Worm (Caenorhabditis elegans) whole organism, mixed stage, embryonic: ENCODE results near the gene xrn-1.

ENCODE experiments used
- M03D4.4 ChIP-seq: sonication (generic microtip); optimal IDR thresholded peaks from 2 replicates; lab custom pipeline; 2017; ENCODE audit warnings: mild to moderate bottlenecking, missing genetic modification characterization, missing compliant biosample characterization
- bed-3 ChIP-seq: fragments of 200-800 bp; sonication (Bioruptor generic); optimal IDR thresholded peaks from 3 replicates; lab custom pipeline; 2018; ENCODE audit warnings: mild to moderate bottlenecking, missing genetic modification characterization, moderate library complexity, missing compliant biosample characterization
- blmp-1 ChIP-seq: fragments of 150-350 bp; optimal IDR thresholded peaks from 2 replicates; lab custom pipeline; 2014; ENCODE audit warnings: missing biosample characterization, missing genetic modification characterization
- ceh-39 ChIP-seq: fragments of 150-350 bp; optimal IDR thresholded peaks from 2 replicates; lab custom pipeline; 2014; ENCODE audit warnings: missing biosample characterization, missing genetic modification characterization
- ceh-43 ChIP-seq: fragments of 200-800 bp; sonication (Bioruptor generic); optimal IDR thresholded peaks from 2 replicates; lab custom pipeline; 2018; ENCODE audit warnings: mild to moderate bottlenecking, missing genetic modification characterization, moderate library complexity, missing compliant biosample characterization
- ceh-83 ChIP-seq: fragments of 200-800 bp; sonication (Bioruptor generic); optimal IDR thresholded peaks from 2 replicates; lab custom pipeline; 2018; ENCODE audit warnings: mild to moderate bottlenecking, missing genetic modification characterization, missing compliant biosample characterization
- ces-1 ChIP-seq: fragments of 150-350 bp; optimal IDR thresholded peaks from 2 replicates; lab custom pipeline; 2014; ENCODE audit warnings: missing biosample characterization, missing genetic modification reagents, missing genetic modification characterization
- cnd-1 ChIP-seq: fragments of 200-800 bp; sonication (Bioruptor generic); optimal IDR thresholded peaks from 2 replicates; lab custom pipeline; 2018; ENCODE audit warnings: mild to moderate bottlenecking, missing genetic modification characterization, missing compliant biosample characterization
- drap-1 ChIP-seq: fragments of 200-800 bp; sonication (Bioruptor generic); optimal IDR thresholded peaks from 3 replicates; lab custom pipeline; 2018; ENCODE audit warnings: mild to moderate bottlenecking, missing genetic modification characterization, missing compliant biosample characterization
- elt-1 ChIP-seq: sonication (generic microtip); optimal IDR thresholded peaks from 2 replicates; lab custom pipeline; 2017; ENCODE audit warnings: missing genetic modification characterization, mild to moderate bottlenecking, missing compliant biosample characterization, antibody characterized with exemption, moderate library complexity, borderline replicate concordance; ENCODE audit not compliant: insufficient read depth
- elt-3 ChIP-seq: fragments of 150-350 bp; optimal IDR thresholded peaks from 2 replicates; lab custom pipeline; 2014; ENCODE audit warnings: missing biosample characterization, missing genetic modification characterization
- flh-1 ChIP-seq: fragments of 200-800 bp; sonication (Bioruptor generic); optimal IDR thresholded peaks from 2 replicates; lab custom pipeline; 2018; ENCODE audit warnings: mild to moderate bottlenecking, missing genetic modification characterization, moderate library complexity, missing compliant biosample characterization
- ham-2 ChIP-seq: fragments of 200-800 bp; sonication (Bioruptor generic); optimal IDR thresholded peaks from 2 replicates; lab custom pipeline; 2018; ENCODE audit warnings: mild to moderate bottlenecking, missing genetic modification characterization, missing compliant biosample characterization
- hlh-1 ChIP-seq: fragments of 150-350 bp; optimal IDR thresholded peaks from 2 replicates; lab custom pipeline; 2014; ENCODE audit warnings: missing biosample characterization, missing genetic modification reagents, missing genetic modification characterization
- lin-13 ChIP-seq: fragments of 150-350 bp; optimal IDR thresholded peaks from 2 replicates; lab custom pipeline; 2014; ENCODE audit warnings: missing biosample characterization, missing genetic modification characterization
- lin-32 ChIP-seq: fragments of 200-800 bp; sonication (Bioruptor generic); optimal IDR thresholded peaks from 2 replicates; lab custom pipeline; 2018; ENCODE audit warnings: mild to moderate bottlenecking, missing genetic modification characterization, missing compliant biosample characterization
- lsy-2 ChIP-seq: fragments of 150-350 bp; optimal IDR thresholded peaks from 2 replicates; lab custom pipeline; 2014; ENCODE audit warnings: missing biosample characterization, missing genetic modification characterization
- mab-5 ChIP-seq: fragments of 150-350 bp; optimal IDR thresholded peaks from 2 replicates; lab custom pipeline; 2014; ENCODE audit warnings: missing biosample characterization, missing genetic modification characterization
- mep-1 ChIP-seq: fragments of 150-350 bp; optimal IDR thresholded peaks from 2 replicates; lab custom pipeline; 2017; ENCODE audit warnings: missing biosample characterization, missing genetic modification reagents, missing genetic modification characterization, inconsistent platforms
- mls-2 ChIP-seq: sonication (generic microtip); optimal IDR thresholded peaks from 2 replicates; lab custom pipeline; 2016; ENCODE audit warnings: mild to moderate bottlenecking, missing genetic modification characterization, moderate library complexity, missing compliant biosample characterization
- nhr-12 ChIP-seq: fragments of 150-350 bp; optimal IDR thresholded peaks from 2 replicates; lab custom pipeline; 2014; ENCODE audit warnings: missing biosample characterization, missing genetic modification characterization
- nhr-2 ChIP-seq: fragments of 150-350 bp; optimal IDR thresholded peaks from 2 replicates; lab custom pipeline; 2014; ENCODE audit warnings: missing biosample characterization, missing genetic modification characterization
- nhr-237 ChIP-seq: fragments of 150-350 bp; optimal IDR thresholded peaks from 2 replicates; lab custom pipeline; 2014; ENCODE audit warnings: missing biosample characterization, missing genetic modification characterization
- nhr-28 ChIP-seq: fragments of 150-350 bp; optimal IDR thresholded peaks from 2 replicates; lab custom pipeline; 2014; ENCODE audit warnings: missing biosample characterization, missing genetic modification characterization
- nhr-76 ChIP-seq: sonication (generic microtip); optimal IDR thresholded peaks from 2 replicates; lab custom pipeline; 2017; ENCODE audit warnings: missing biosample characterization, missing genetic modification characterization
- pha-4 ChIP-seq: fragments of 150-350 bp; optimal IDR thresholded peaks from 2 replicates; lab custom pipeline; 2018; ENCODE audit warnings: missing biosample characterization, missing genetic modification reagents, missing genetic modification characterization
- sem-2 ChIP-seq: fragments of 200-800 bp; sonication (Bioruptor generic); optimal IDR thresholded peaks from 2 replicates; lab custom pipeline; 2018; ENCODE audit warnings: mild to moderate bottlenecking, missing genetic modification characterization, missing compliant biosample characterization
- snpc-4 ChIP-seq: fragments of 150-350 bp; optimal IDR thresholded peaks from 2 replicates; lab custom pipeline; 2014; ENCODE audit warnings: missing biosample characterization, missing genetic modification characterization
- sptf-1 ChIP-seq: sonication (generic microtip); optimal IDR thresholded peaks from 2 replicates; lab custom pipeline; 2017; ENCODE audit warnings: mild to moderate bottlenecking, missing genetic modification characterization, moderate library complexity, missing compliant biosample characterization
- tbx-8 ChIP-seq: fragments of 200-800 bp; sonication (Bioruptor generic); optimal IDR thresholded peaks from 2 replicates; lab custom pipeline; 2018; ENCODE audit warnings: mild to moderate bottlenecking, missing genetic modification characterization, moderate library complexity, missing compliant biosample characterization
- unc-120 ChIP-seq: sonication (generic microtip); optimal IDR thresholded peaks from 2 replicates; lab custom pipeline; 2017; ENCODE audit warnings: missing genetic modification characterization, missing compliant biosample characterization; ENCODE audit not compliant: poor library complexity, severe bottlenecking
- unc-39 ChIP-seq: fragments of 150-350 bp; optimal IDR thresholded peaks from 2 replicates; lab custom pipeline; 2014; ENCODE audit warnings: missing biosample characterization, missing genetic modification characterization
- unc-62 ChIP-seq: fragments of 150-350 bp; optimal IDR thresholded peaks from 2 replicates; lab custom pipeline; 2014; ENCODE audit warnings: missing biosample characterization, missing genetic modification reagents, missing genetic modification characterization
- zip-8 ChIP-seq: fragments of 150-350 bp; optimal IDR thresholded peaks from 2 replicates; lab custom pipeline; 2014; ENCODE audit warnings: missing biosample characterization, missing genetic modification characterization
- ztf-11 ChIP-seq: fragments of 150-350 bp; optimal IDR thresholded peaks from 2 replicates; lab custom pipeline; 2014; ENCODE audit warnings: missing biosample characterization, missing genetic modification characterization

The xrn-1 gene

ce11 chrII:14055717-14056116 lies 13.0 kb upstream of the xrn-1 start:
- TF ChIP-seq mab-5 (tag; lab: Kevin White, UChicago), result no peak
- TF ChIP-seq mls-2 (tag; lab: Kevin White, UChicago), result no peak
- TF ChIP-seq sptf-1 (tag; lab: Kevin White, UChicago), result no peak
- TF ChIP-seq bed-3 (GFP tag; lab: Kevin White, UChicago), result no peak
- TF ChIP-seq cnd-1 (tag; lab: Kevin White, UChicago), result no peak
- no peak for TF ChIP-seq ceh-83
- TF ChIP-seq zip-8 (tag; lab: Kevin White, UChicago), result no peak
- TF ChIP-seq lin-32, result no peak
- no peak for TF ChIP-seq ces-1
- TF ChIP-seq nhr-76, result no peak
- TF ChIP-seq nhr-12 (tag; lab: Kevin White, UChicago), result no peak
- no peak for TF ChIP-seq unc-62 (GFP tag; lab: Kevin White, UChicago)
- TF ChIP-seq M03D4.4 (tag; lab: Kevin White, UChicago), result no peak
- no peak for TF ChIP-seq ztf-11 (tag; lab: Kevin White, UChicago)

ce11 chrII:14059767-14060166 lies 8.9 kb upstream of the xrn-1 start, which contains the start of gene rpb-11:
TSS of gene rpb-11 (plus strand) at chrII:14060085.
- TF ChIP-seq ceh-39 (tag; lab: Kevin White, UChicago) (peak; percentile 33), pha-4 (tag; lab: Kevin White, UChicago) (peak; percentile 87), cnd-1 (tag; lab: Kevin White, UChicago) (peak; percentile 45), ztf-11 (tag; lab: Kevin White, UChicago) (peak; percentile 22), bed-3 (GFP tag; lab: Kevin White, UChicago) (peak; percentile 37), lin-32 (peak; percentile 34), ceh-43 (GFP tag; lab: Kevin White, UChicago) (peak; percentile 66), mab-5 (tag; lab: Kevin White, UChicago) (no peak), ceh-83 (no peak), nhr-12 (tag; lab: Kevin White, UChicago) (no peak), sem-2 (no peak), tbx-8 (GFP tag; lab: Kevin White, UChicago) (no peak), lin-13 (tag; lab: Kevin White, UChicago) (peak; percentile 97), unc-120 (tag; lab: Kevin White, UChicago) (peak; percentile 45), unc-39 (tag; lab: Kevin White, UChicago) (no peak), elt-1 (tag; lab: Kevin White, UChicago) (peak; percentile 53), nhr-28 (tag; lab: Kevin White, UChicago) (no peak), nhr-76 (no peak), snpc-4 (no peak), nhr-2 (tag; lab: Kevin White, UChicago) (peak; percentile 19), sptf-1 (tag; lab: Kevin White, UChicago) (peak; percentile 80), unc-62 (GFP tag; lab: Kevin White, UChicago) (peak; percentile 7), elt-3 (no peak), zip-8 (tag; lab: Kevin White, UChicago) (no peak), M03D4.4 (tag; lab: Kevin White, UChicago) (peak; percentile 79), mls-2 (tag; lab: Kevin White, UChicago) (peak; percentile 78), lsy-2 (tag; lab: Kevin White, UChicago) (peak; percentile 83), hlh-1 (tag; lab: Kevin White, UChicago) (peak; percentile 42), mep-1 (tag; lab: Kevin White, UChicago) (peak; percentile 95), drap-1 (GFP tag; lab: Kevin White, UChicago) (peak; percentile 65), ham-2 (GFP tag; lab: Kevin White, UChicago) (no peak), flh-1 (GFP tag; lab: Kevin White, UChicago) (no peak), nhr-237 (peak; percentile 81), blmp-1 (tag; lab: Kevin White, UChicago) (no peak), ces-1 (peak; percentile 59)

ce11 chrII:14060439-14060838 lies 8.3 kb upstream of the xrn-1 start, which contains the start of gene W01G7.4:
TSS of gene W01G7.4 (plus strand) at chrII:14060739.
- TF ChIP-seq zip-8 (tag; lab: Kevin White, UChicago), result no peak
- TF ChIP-seq elt-1 (tag; lab: Kevin White, UChicago), result no peak
- no peak for TF ChIP-seq nhr-2 (tag; lab: Kevin White, UChicago)
- no peak for TF ChIP-seq lsy-2 (tag; lab: Kevin White, UChicago)
- TF ChIP-seq ceh-83, result no peak
- no peak for TF ChIP-seq ces-1
- no peak for TF ChIP-seq ceh-43 (GFP tag; lab: Kevin White, UChicago)
- TF ChIP-seq, all 35 proteins: peak for 0
